Fruit fly (Drosophila melanogaster) whole organism, wandering third instar larva: ENCODE measurements around the gene CG12395.
A peak's percentile ranks its signal among the peaks of the same experiment; 100 is the strongest.

Experiments
- Abd-B ChIP-seq: fragments of >200 bp; optimal IDR thresholded peaks from 2 replicates; lab custom pipeline; 2017; ENCODE audit warnings: missing biosample characterization, missing genetic modification characterization
- CG32264 ChIP-seq: fragments of 200-800 bp; sonication (Bioruptor generic); optimal IDR thresholded peaks from 2 replicates; lab custom pipeline; 2016; ENCODE audit warnings: missing biosample characterization, missing genetic modification characterization
- CG9705 ChIP-seq: fragments of 200-800 bp; sonication (Bioruptor generic); optimal IDR thresholded peaks from 2 replicates; lab custom pipeline; 2018; ENCODE audit warnings: missing biosample characterization, mild to moderate bottlenecking, missing genetic modification characterization
- CrebA ChIP-seq: fragments of 200-800 bp; sonication (Bioruptor generic); optimal IDR thresholded peaks from 2 replicates; lab custom pipeline; 2016; ENCODE audit warnings: missing biosample characterization, mild to moderate bottlenecking, missing genetic modification characterization, borderline replicate concordance
- Dfd ChIP-seq: fragments of >200 bp; optimal IDR thresholded peaks from 2 replicates; lab custom pipeline; 2017; ENCODE audit warnings: missing biosample characterization, missing genetic modification characterization
- Hnf4 ChIP-seq: fragments of 200-800 bp; sonication (Bioruptor generic); optimal IDR thresholded peaks from 2 replicates; lab custom pipeline; 2016; ENCODE audit warnings: missing biosample characterization, mild to moderate bottlenecking, missing genetic modification characterization
- Hr83 ChIP-seq: fragments of 200-300 bp; sonication (Bioruptor generic); optimal IDR thresholded peaks from 2 replicates; lab custom pipeline; 2016; ENCODE audit warnings: missing biosample characterization, mild to moderate bottlenecking, missing genetic modification characterization, moderate library complexity; ENCODE audit not compliant: poor library complexity, severe bottlenecking
- Jra ChIP-seq: sonication (Bioruptor generic); optimal IDR thresholded peaks from 2 replicates; lab custom pipeline; 2016; ENCODE audit warnings: missing biosample characterization, missing genetic modification characterization
- Myc ChIP-seq: fragments of >200 bp; optimal IDR thresholded peaks from 2 replicates; lab custom pipeline; 2017
- Rel ChIP-seq, 2 experiments: fragments of 200-800 bp; sonication (Bioruptor generic) in 1 of 2; optimal IDR thresholded peaks; 2 replicates in 1 of 2; 3 replicates in 1 of 2; lab custom pipeline; 2016 to 2019; ENCODE audit warnings: mild to moderate bottlenecking in 2 of 2, missing biosample characterization in 2 of 2, missing genetic modification characterization in 2 of 2, moderate library complexity in 1 of 2
- Sp1 ChIP-seq: fragments of 200-800 bp; sonication (Bioruptor generic); optimal IDR thresholded peaks from 3 replicates; lab custom pipeline; 2019; ENCODE audit warnings: missing biosample characterization, mild to moderate bottlenecking, missing genetic modification characterization, moderate library complexity
- br ChIP-seq: fragments of 200-800 bp; sonication (Bioruptor generic); optimal IDR thresholded peaks from 2 replicates; lab custom pipeline; 2016; ENCODE audit warnings: missing biosample characterization, missing genetic modification characterization
- brk ChIP-seq: fragments of 200-800 bp; sonication (Bioruptor generic); optimal IDR thresholded peaks from 2 replicates; lab custom pipeline; 2016; ENCODE audit warnings: missing biosample characterization, mild to moderate bottlenecking, missing genetic modification characterization
- foxo ChIP-seq, 2 experiments: fragments of 200-800 bp; sonication (Bioruptor generic); optimal IDR thresholded peaks; 2 replicates in 1 of 2; 3 replicates in 1 of 2; lab custom pipeline; 2016 to 2017; ENCODE audit warnings: missing biosample characterization in 2 of 2, missing genetic modification characterization in 2 of 2
- fru ChIP-seq: fragments of 200-800 bp; sonication (Bioruptor generic); optimal IDR thresholded peaks from 3 replicates; lab custom pipeline; 2016; ENCODE audit warnings: missing biosample characterization, mild to moderate bottlenecking, missing genetic modification characterization
- h ChIP-seq: fragments of 200-800 bp; sonication (Bioruptor generic); optimal IDR thresholded peaks from 3 replicates; lab custom pipeline; 2016; ENCODE audit warnings: missing biosample characterization, mild to moderate bottlenecking, missing genetic modification characterization
- pan ChIP-seq: fragments of >200 bp; optimal IDR thresholded peaks from 2 replicates; lab custom pipeline; 2017
- sage ChIP-seq: fragments of 200-800 bp; sonication (Bioruptor generic); optimal IDR thresholded peaks from 2 replicates; lab custom pipeline; 2016; ENCODE audit warnings: missing biosample characterization, mild to moderate bottlenecking, missing genetic modification characterization
- tai ChIP-seq: sonication (Bioruptor generic); optimal IDR thresholded peaks from 2 replicates; lab custom pipeline; 2016; ENCODE audit warnings: missing biosample characterization, missing genetic modification characterization
- usp ChIP-seq: fragments of >200 bp; optimal IDR thresholded peaks from 2 replicates; lab custom pipeline; 2017; ENCODE audit warnings: missing biosample characterization, missing genetic modification characterization
- woc ChIP-seq: sonication (Bioruptor generic); optimal IDR thresholded peaks from 2 replicates; lab custom pipeline; 2016; ENCODE audit warnings: missing biosample characterization, mild to moderate bottlenecking, missing genetic modification characterization

Gene CG12395

DNA sequence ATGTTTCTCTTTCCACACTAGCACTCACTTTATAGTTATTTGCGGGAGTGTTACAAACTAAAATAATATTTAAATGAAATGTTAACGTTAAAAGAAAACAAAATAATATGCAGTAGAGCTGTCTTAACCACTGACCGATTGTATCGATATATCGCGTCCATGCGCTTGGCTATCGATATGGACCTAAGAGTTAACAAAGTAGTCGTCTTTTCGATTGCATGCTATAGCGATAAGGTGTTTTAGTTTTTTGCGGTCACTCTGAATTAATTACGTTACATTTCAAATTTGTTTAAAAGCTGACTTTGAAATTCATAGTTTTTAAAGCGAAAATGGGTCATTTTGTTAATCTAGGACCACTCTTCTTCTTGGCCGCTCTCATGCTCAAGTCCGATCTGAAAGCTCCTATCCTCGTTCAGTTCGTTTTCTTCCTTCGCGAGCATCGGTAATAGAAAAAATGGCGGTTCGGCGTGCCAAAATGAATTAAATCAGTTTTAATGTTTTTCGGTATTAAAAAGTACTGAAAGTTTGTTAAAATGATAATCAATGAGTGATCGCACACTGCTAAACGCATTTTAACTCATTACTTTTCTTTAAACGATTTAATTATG lies 10.8 kb upstream of the CG12395 start, which contains the start of gene Nipsnap:
Gene Nipsnap (minus strand): TSS at position 194 of the 608 bp plus-strand sequence.
- peak; percentile 11 for TF ChIP-seq Jra (GFP tag; lab: Kevin White, UChicago)
- TF ChIP-seq Hnf4 (GFP tag; lab: Kevin White, UChicago), result peak; percentile 8
- no peak for TF ChIP-seq CG32264
- TF ChIP-seq sage (GFP tag; lab: Kevin White, UChicago), result no peak
- TF ChIP-seq Hr83 (GFP tag; lab: Kevin White, UChicago), result peak; percentile 37

DNA sequence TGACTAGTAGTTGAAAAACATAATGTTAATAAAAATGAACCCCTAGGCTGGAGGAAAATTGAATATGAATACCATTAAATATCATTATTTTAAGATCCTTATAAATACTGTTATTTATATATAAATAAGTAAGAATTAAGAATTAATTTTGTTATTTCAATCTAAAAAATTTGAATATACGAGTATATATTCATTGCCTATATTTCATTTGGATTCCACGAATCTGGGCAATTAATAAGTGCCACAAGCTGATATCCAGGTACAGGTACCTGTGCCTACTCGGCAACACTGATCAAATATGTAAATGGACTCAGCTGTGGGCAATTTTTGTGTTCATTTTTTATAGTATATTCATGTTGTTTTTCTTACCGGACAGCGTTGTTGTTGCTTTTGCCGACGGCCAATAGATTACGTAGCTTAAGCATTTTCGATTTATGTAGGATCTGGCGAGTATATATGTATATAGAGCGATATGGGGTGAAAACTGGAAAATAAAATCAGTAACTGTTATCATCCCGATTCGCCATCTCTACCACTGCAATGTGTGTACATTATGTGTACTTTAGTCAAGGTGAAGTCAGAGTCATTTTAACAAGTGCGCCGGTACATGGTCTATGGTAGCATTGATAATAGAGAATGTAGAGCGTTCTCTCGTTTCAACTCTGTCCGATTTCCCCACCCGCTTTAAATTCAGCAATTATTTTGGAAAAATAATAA lies 10.1 kb upstream of the CG12395 start:
- TF ChIP-seq Sp1 (GFP tag; lab: Kevin White, UChicago), result no peak
- TF ChIP-seq Myc (lab: Kevin White, UChicago), result peak; percentile 81
- TF ChIP-seq Rel (GFP tag; optimal IDR thresholded peaks at IDR 0.05; lab: Kevin White, UChicago), result no peak
- no peak for TF ChIP-seq Rel (tag; optimal IDR thresholded peaks at IDR 0.05; lab: Kevin White, UChicago)
- TF ChIP-seq Dfd (GFP tag; lab: Kevin White, UChicago), result no peak
- no peak for TF ChIP-seq Abd-B (GFP tag; lab: Kevin White, UChicago)
- no peak for TF ChIP-seq usp (GFP tag; lab: Kevin White, UChicago)
- TF ChIP-seq pan (lab: Kevin White, UChicago), result no peak

DNA sequence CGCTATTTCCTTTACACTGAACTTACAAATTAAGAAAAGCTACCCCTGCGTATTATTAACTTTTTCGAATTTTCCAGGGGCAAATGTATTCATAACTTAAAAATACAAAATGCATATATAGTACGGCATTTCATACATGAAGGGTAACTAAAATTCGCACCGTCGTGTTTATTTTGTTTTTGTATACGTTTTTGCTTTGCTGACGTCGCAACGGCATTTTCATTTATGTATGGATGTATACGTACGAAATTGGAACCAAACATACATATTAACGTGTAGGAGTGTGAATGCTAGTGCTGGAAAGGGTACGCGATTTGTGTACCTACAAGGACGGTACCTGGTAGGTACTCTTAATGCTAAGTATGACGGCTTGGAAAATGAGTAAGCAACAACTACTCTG lies 9.5 kb upstream of the CG12395 start:
- TF ChIP-seq tai, result no peak
- no peak for TF ChIP-seq CG9705 (GFP tag; lab: Kevin White, UChicago)
- TF ChIP-seq fru (GFP tag; lab: Kevin White, UChicago), result peak; percentile 0
- peak; percentile 6 for TF ChIP-seq h (GFP tag; lab: Kevin White, UChicago)
- no peak for TF ChIP-seq Sp1 (GFP tag; lab: Kevin White, UChicago)
- TF ChIP-seq foxo (GFP tag; optimal IDR thresholded peaks at IDR 0.05; lab: Kevin White, UChicago), result no peak
- TF ChIP-seq woc (GFP tag; lab: Kevin White, UChicago), result no peak
- peak; percentile 70 for TF ChIP-seq CrebA (GFP tag; lab: Kevin White, UChicago)
- TF ChIP-seq brk, result no peak
- TF ChIP-seq CG32264, result no peak
- TF ChIP-seq, all 38 proteins: peak for 3

DNA sequence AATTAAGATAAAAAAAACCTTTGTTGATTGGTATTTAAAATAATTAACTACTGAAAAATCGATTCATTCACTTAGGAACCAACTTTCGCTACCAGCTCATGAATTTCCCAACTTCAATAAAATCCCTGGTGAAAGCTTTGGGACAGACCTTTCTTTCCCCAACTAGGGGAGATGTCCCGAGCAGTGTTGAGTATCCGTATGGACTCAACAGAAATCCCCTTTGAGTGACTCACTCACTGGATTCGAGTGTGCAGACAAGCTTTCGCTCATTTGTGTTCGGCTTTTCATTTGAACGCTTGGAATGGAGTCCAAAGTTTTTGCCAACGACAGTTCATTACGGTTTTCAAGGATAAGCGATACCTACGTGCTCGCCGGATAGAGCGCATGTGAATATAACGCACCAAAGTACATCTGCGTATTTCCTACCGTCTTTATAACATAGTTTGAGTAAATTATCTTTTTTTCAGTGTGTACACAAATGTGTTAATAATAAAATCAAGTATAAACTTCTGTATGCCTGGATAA lies 778 bp upstream of the CG12395 start, which contains the start of gene dpr18:
Gene dpr18 (plus strand): TSS at position 325 of the 525 bp plus-strand sequence.
- TF ChIP-seq br (GFP tag; lab: Kevin White, UChicago) (no peak), Jra (GFP tag; lab: Kevin White, UChicago) (no peak), sage (GFP tag; lab: Kevin White, UChicago) (no peak)
